Fruit fly (Drosophila melanogaster): ENCODE measurements around the gene CG5676.

Gene CG5676

dm6 chr2L:10299810-10300147 is 44.1 kb upstream of the CG5676 start, which contains the start of gene CYLD (continued):
- peak; percentile 56 for TF ChIP-seq tio (GFP tag; optimal IDR thresholded peaks at IDR 0.05)
- TF ChIP-seq Mrtf (GFP tag; IDR thresholded peaks at IDR 0.05), result no peak
- TF ChIP-seq hth (optimal IDR thresholded peaks at IDR 0.05), result no peak
- peak; percentile 77 for TF ChIP-seq row (GFP tag; IDR thresholded peaks at IDR 0.05)
- peak; percentile 78 for TF ChIP-seq grau (tag; optimal IDR thresholded peaks at IDR 0.05)
- TF ChIP-seq CG9727 (GFP tag; optimal IDR thresholded peaks at IDR 0.05), result peak; percentile 72
- peak; percentile 13 for TF ChIP-seq CG10431 (GFP tag; optimal IDR thresholded peaks at IDR 0.05)
- TF ChIP-seq Max (GFP tag; optimal IDR thresholded peaks at IDR 0.05), result peak; percentile 29
- peak; percentile 75; the same call in 2 of the 3 replicates for TF ChIP-seq CG17361 (GFP tag; IDR thresholded peaks at IDR 0.05)
- peak; percentile 61 for TF ChIP-seq CG10147 (GFP tag; optimal IDR thresholded peaks at IDR 0.05)
- no peak for TF ChIP-seq eyg (GFP tag; optimal IDR thresholded peaks at IDR 0.05)
- TF ChIP-seq CG18764 (GFP tag; optimal IDR thresholded peaks at IDR 0.05), result peak; percentile 42
- peak; percentile 75 for TF ChIP-seq CG17385 (GFP tag; optimal IDR thresholded peaks at IDR 0.05)
- no peak for TF ChIP-seq ftz-f1 (GFP tag; optimal IDR thresholded peaks at IDR 0.05)
- no peak for TF ChIP-seq NC2β (GFP tag; optimal IDR thresholded peaks at IDR 0.05)
- TF ChIP-seq CG12744 (GFP tag; optimal IDR thresholded peaks at IDR 0.05), result no peak
- TF ChIP-seq D (optimal IDR thresholded peaks at IDR 0.05), result no peak
- peak; percentile 29 for TF ChIP-seq D (GFP tag; optimal IDR thresholded peaks at IDR 0.05)
- TF ChIP-seq da (GFP tag; optimal IDR thresholded peaks at IDR 0.05), result no peak
- TF ChIP-seq aop (GFP tag; IDR thresholded peaks at IDR 0.05), result no peak
- TF ChIP-seq CG15011 (GFP tag; optimal IDR thresholded peaks at IDR 0.05), result peak; percentile 16
- no peak for TF ChIP-seq CG16779 (GFP tag; IDR thresholded peaks at IDR 0.05)
- no peak for TF ChIP-seq hb (GFP tag; IDR thresholded peaks at IDR 0.05; ENCODE audit: partially characterized antibody)
- no peak for TF ChIP-seq zfh2 (GFP tag; optimal IDR thresholded peaks at IDR 0.05)
- TF ChIP-seq CG4328 (GFP tag; optimal IDR thresholded peaks at IDR 0.05), result no peak
- peak; percentile 47; the same call in 1 of the 3 replicates for TF ChIP-seq CG14050 (GFP tag; IDR thresholded peaks at IDR 0.05)
- peak; percentile 15 for TF ChIP-seq BEAF-32 (GFP tag; optimal IDR thresholded peaks at IDR 0.05)
- TF ChIP-seq Ada2b (GFP tag; IDR thresholded peaks at IDR 0.05), result peak; percentile 40; the same call in 1 of the 2 replicates
- TF ChIP-seq Jarid2 (GFP tag; optimal IDR thresholded peaks at IDR 0.05), result no peak
- TF ChIP-seq zf30C (GFP tag; optimal IDR thresholded peaks at IDR 0.05), result peak; percentile 86
- TF ChIP-seq dmrt11E (tag; optimal IDR thresholded peaks at IDR 0.05), result peak; percentile 76
- no peak for TF ChIP-seq CG8944 (GFP tag; optimal IDR thresholded peaks at IDR 0.05)
- peak; percentile 63 for TF ChIP-seq Nf-YC (tag; optimal IDR thresholded peaks at IDR 0.05)
- TF ChIP-seq CG11456 (GFP tag; IDR thresholded peaks at IDR 0.05), result no peak
- no peak for TF ChIP-seq gcm2 (GFP tag; optimal IDR thresholded peaks at IDR 0.05)
- no peak for TF ChIP-seq prd (optimal IDR thresholded peaks at IDR 0.05)
- TF ChIP-seq prd (GFP tag; IDR thresholded peaks at IDR 0.05), result peak; percentile 67
- TF ChIP-seq HLH54F (GFP tag; optimal IDR thresholded peaks at IDR 0.05), result no peak
- peak; percentile 26 for TF ChIP-seq nom (GFP tag; optimal IDR thresholded peaks at IDR 0.05)
- no peak for TF ChIP-seq jigr1 (GFP tag; IDR thresholded peaks at IDR 0.05)
- TF ChIP-seq CG10274 (GFP tag; optimal IDR thresholded peaks at IDR 0.05), result no peak
- no peak for TF ChIP-seq btn (GFP tag; optimal IDR thresholded peaks at IDR 0.05)
- TF ChIP-seq CG10979 (tag; optimal IDR thresholded peaks at IDR 0.05), result peak; percentile 72
- no peak for TF ChIP-seq dm (GFP tag; optimal IDR thresholded peaks at IDR 0.05)
- TF ChIP-seq Camta (GFP tag; optimal IDR thresholded peaks at IDR 0.05), result peak; percentile 5
- no peak for TF ChIP-seq hkb (optimal IDR thresholded peaks at IDR 0.05)
- TF ChIP-seq hkb (GFP tag; IDR thresholded peaks at IDR 0.05), result peak; percentile 85
- no peak for TF ChIP-seq CG2129 (GFP tag; IDR thresholded peaks at IDR 0.05; ENCODE audit: partially characterized antibody)
- TF ChIP-seq CG1792 (GFP tag; optimal IDR thresholded peaks at IDR 0.05), result no peak
- peak; percentile 24 for TF ChIP-seq CG10462 (GFP tag; optimal IDR thresholded peaks at IDR 0.05)
- TF ChIP-seq CG8924 (tag; optimal IDR thresholded peaks at IDR 0.05), result peak; percentile 83
- no peak for TF ChIP-seq CG7987 (GFP tag; optimal IDR thresholded peaks at IDR 0.05)
- no peak for TF ChIP-seq gro (GFP tag; optimal IDR thresholded peaks at IDR 0.05)

Data from whole organism, embryonic.